Fruit fly (Drosophila melanogaster): ENCODE results near the gene CG3081.

CG3081 gene

dm6 chrX:4616865-4617669 is 26.7 kb downstream of the CG3081 start, which contains the start of gene peb (continued):
- TF ChIP-seq CG4707 (GFP tag; optimal IDR thresholded peaks at IDR 0.05) (no peak), CG10267 (tag; optimal IDR thresholded peaks at IDR 0.05) (peak; percentile 46), CTCF (GFP tag; optimal IDR thresholded peaks at IDR 0.05) (no peak), peb (GFP tag; IDR thresholded peaks at IDR 0.05) (peak; percentile 71), YL-1 (GFP tag; optimal IDR thresholded peaks at IDR 0.05) (no peak), CG11093 (GFP tag; IDR thresholded peaks at IDR 0.05) (peak; percentile 49; the same call in 1 of the 3 replicates), CG14710 (tag; optimal IDR thresholded peaks at IDR 0.05) (peak; percentile 70), CG4617 (GFP tag; optimal IDR thresholded peaks at IDR 0.05; ENCODE audit: borderline replicate concordance) (no peak), Spps (tag; optimal IDR thresholded peaks at IDR 0.05) (peak; percentile 29), CG10321 (GFP tag; IDR thresholded peaks at IDR 0.05) (no peak; the same call in 1 of the 2 replicates), bcd (GFP tag; optimal IDR thresholded peaks at IDR 0.05) (peak; percentile 49), CG34422 (GFP tag; IDR thresholded peaks at IDR 0.05) (peak; percentile 30; the same call in 1 of the 3 replicates), zfh2 (GFP tag; optimal IDR thresholded peaks at IDR 0.05) (no peak), ftz-f1 (GFP tag; optimal IDR thresholded peaks at IDR 0.05) (no peak), dimm (GFP tag; IDR thresholded peaks at IDR 0.05) (no peak), Usf (GFP tag; optimal IDR thresholded peaks at IDR 0.05) (peak; percentile 32), ab (GFP tag; optimal IDR thresholded peaks at IDR 0.05) (no peak), pita (GFP tag; optimal IDR thresholded peaks at IDR 0.05) (no peak), pum (GFP tag; optimal IDR thresholded peaks at IDR 0.05) (peak; percentile 81), nom (GFP tag; optimal IDR thresholded peaks at IDR 0.05) (peak; percentile 42), Med (GFP tag) (peak; percentile 66), Ptx1 (GFP tag; IDR thresholded peaks at IDR 0.05) (peak; percentile 61), Asciz (GFP tag; optimal IDR thresholded peaks at IDR 0.05) (no peak), sima (GFP tag; optimal IDR thresholded peaks at IDR 0.05) (no peak), CG13123 (GFP tag; optimal IDR thresholded peaks at IDR 0.05) (no peak), CG7928 (GFP tag; optimal IDR thresholded peaks at IDR 0.05) (no peak), shn (GFP tag; optimal IDR thresholded peaks at IDR 0.05) (no peak), ind (GFP tag; optimal IDR thresholded peaks at IDR 0.05) (peak; percentile 16), tx (GFP tag; optimal IDR thresholded peaks at IDR 0.05) (no peak), Nf-YC (tag; optimal IDR thresholded peaks at IDR 0.05) (peak; percentile 89), CG4404 (GFP tag; IDR thresholded peaks at IDR 0.05) (peak; percentile 84), CHES-1-like (GFP tag; optimal IDR thresholded peaks at IDR 0.05) (no peak), lmd (GFP tag; IDR thresholded peaks at IDR 0.05) (peak; percentile 75), Six4 (GFP tag; optimal IDR thresholded peaks at IDR 0.05) (peak; percentile 47), gsb (GFP tag; IDR thresholded peaks at IDR 0.05) (no peak), MBD-R2 (GFP tag; IDR thresholded peaks at IDR 0.05) (no peak), aop (GFP tag; IDR thresholded peaks at IDR 0.05) (no peak), kay (GFP tag; optimal IDR thresholded peaks at IDR 0.05) (peak; percentile 50), dmrt11E (tag; optimal IDR thresholded peaks at IDR 0.05) (peak; percentile 81), fd64A (GFP tag; optimal IDR thresholded peaks at IDR 0.05) (no peak), E2f1 (GFP tag; IDR thresholded peaks at IDR 0.05) (peak; percentile 34; the same call in 1 of the 2 replicates), slp2 (GFP tag; optimal IDR thresholded peaks at IDR 0.05) (peak; percentile 13), crp (GFP tag; optimal IDR thresholded peaks at IDR 0.05) (no peak), gem (tag; optimal IDR thresholded peaks at IDR 0.05) (peak; percentile 68), maf-S (GFP tag; optimal IDR thresholded peaks at IDR 0.05) (peak; percentile 27), run (tag; optimal IDR thresholded peaks at IDR 0.05) (no peak), amos (GFP tag; IDR thresholded peaks at IDR 0.05; ENCODE audit: partially characterized antibody) (no peak), Nf-YB (GFP tag; optimal IDR thresholded peaks at IDR 0.05) (peak; percentile 95), ssp (GFP tag; IDR thresholded peaks at IDR 0.05) (peak; percentile 44), fru (optimal IDR thresholded peaks at IDR 0.05) (no peak), CG32532 (GFP tag; IDR thresholded peaks at IDR 0.05) (no peak)

All from whole organism, embryonic.